Worm (Caenorhabditis elegans): ENCODE measurements around the gene T23F2.4.

Gene T23F2.4

ce11 chrX:5475164-5475576, 39.7 kb downstream of the T23F2.4 start (continued):
- TF ChIP-seq T26A5.8 (tag; optimal IDR thresholded peaks at IDR 0.05) (no peak), ceh-79 (tag; optimal IDR thresholded peaks at IDR 0.05) (no peak), lin-35 (GFP tag; optimal IDR thresholded peaks at IDR 0.05) (no peak), mxl-1 (tag; optimal IDR thresholded peaks at IDR 0.05) (no peak), atf-7 (tag; optimal IDR thresholded peaks at IDR 0.05) (peak; percentile 34), snpc-4 (GFP tag; optimal IDR thresholded peaks at IDR 0.05) (no peak), snpc-4 (tag; optimal IDR thresholded peaks at IDR 0.05) (peak in 2 of 4 experiments; percentile 24), D2030.7 (GFP tag; IDR thresholded peaks at IDR 0.05) (no peak), efl-1 (GFP tag; optimal IDR thresholded peaks at IDR 0.05) (no peak), nfyb-1 (GFP tag; IDR thresholded peaks at IDR 0.05) (0 out of 2 replicates have a peak, but pooled peaks have one; percentile 48), madf-10 (tag; optimal IDR thresholded peaks at IDR 0.05) (peak; percentile 11), zim-3 (tag; optimal IDR thresholded peaks at IDR 0.05) (no peak), ama-1 (optimal IDR thresholded peaks at IDR 0.05) (no peak), ama-1 (GFP tag; optimal IDR thresholded peaks at IDR 0.05) (no peak), zfh-2 (GFP tag; conservative IDR thresholded peaks at IDR 0.05) (peak; percentile 88), Y56A3A.18 (GFP tag; IDR thresholded peaks at IDR 0.05) (no peak), pbrm-1 (GFP tag; IDR thresholded peaks at IDR 0.05) (0 out of 2 replicates have a peak, but pooled peaks have one; percentile 24), dox-1 (GFP tag; IDR thresholded peaks at IDR 0.05) (peak; percentile 72; the same call in 1 of the 2 replicates), dpl-1 (GFP tag; optimal IDR thresholded peaks at IDR 0.05) (no peak), him-1 (tag; optimal IDR thresholded peaks at IDR 0.05) (no peak), C06A6.2 (GFP tag; conservative IDR thresholded peaks at IDR 0.05) (no peak; the same call in 1 of the 2 replicates), hmg-20 (GFP tag; IDR thresholded peaks at IDR 0.05) (0 out of 2 replicates have a peak, but pooled peaks have one; percentile 26), nhr-27 (tag; optimal IDR thresholded peaks at IDR 0.05) (no peak), F10E7.11 (tag; optimal IDR thresholded peaks at IDR 0.05) (no peak), B0019.2 (GFP tag; conservative IDR thresholded peaks at IDR 0.05) (no peak), unc-130 (GFP tag; optimal IDR thresholded peaks at IDR 0.05) (no peak), C17E4.6 (GFP tag; IDR thresholded peaks at IDR 0.05) (no peak), madf-8 (GFP tag; conservative IDR thresholded peaks at IDR 0.05) (no peak), somi-1 (GFP tag; optimal IDR thresholded peaks at IDR 0.05) (no peak), die-1 (tag; optimal IDR thresholded peaks at IDR 0.05) (peak; percentile 4), mcd-1 (GFP tag; IDR thresholded peaks at IDR 0.05) (peak; percentile 34; the same call in 1 of the 2 replicates), rpc-1 (optimal IDR thresholded peaks at IDR 0.05) (no peak), rpc-1 (tag; optimal IDR thresholded peaks at IDR 0.05) (no peak)

- TF ChIP-seq dpl-1 (GFP tag; optimal IDR thresholded peaks at IDR 0.05) (no peak), F33H1.4 (GFP tag; IDR thresholded peaks at IDR 0.05) (no peak), hmg-20 (GFP tag; IDR thresholded peaks at IDR 0.05) (no peak), ceh-58 (GFP tag; IDR thresholded peaks at IDR 0.05) (no peak), lag-1 (GFP tag; IDR thresholded peaks at IDR 0.05) (no peak), Y53F4B.3 (GFP tag; IDR thresholded peaks at IDR 0.05) (no peak), ztf-3 (GFP tag; optimal IDR thresholded peaks at IDR 0.05) (no peak), madf-10 (tag; optimal IDR thresholded peaks at IDR 0.05) (no peak), cebp-1 (GFP tag; IDR thresholded peaks at IDR 0.05) (no peak), cebp-1 (tag; optimal IDR thresholded peaks at IDR 0.05) (no peak), F22D6.2 (tag; optimal IDR thresholded peaks at IDR 0.05) (no peak), efl-1 (GFP tag; optimal IDR thresholded peaks at IDR 0.05) (no peak), ceh-100 (GFP tag; IDR thresholded peaks at IDR 0.05) (no peak), B0261.1 (tag; optimal IDR thresholded peaks at IDR 0.05) (no peak)
These were observed 44.7 kb downstream of the T23F2.4 start for ce11 chrX:5470111-5470745.
